Worm (Caenorhabditis elegans): ENCODE measurements around the gene Y41D4B.6.
A peak's percentile ranks its signal among the peaks of the same experiment; 100 is the strongest.

Gene Y41D4B.6

ce11 chrIV:1595802-1596201 lies 37.7 kb upstream of the Y41D4B.6 start, which contains the start of gene npp-8 (continued):
- TF ChIP-seq fkh-6 (tag; optimal IDR thresholded peaks at IDR 0.05) (peak; percentile 82), hlh-30 (tag; optimal IDR thresholded peaks at IDR 0.05; ENCODE audit: insufficient read depth) (peak; percentile 79), fkh-10 (GFP tag; optimal IDR thresholded peaks at IDR 0.05) (no peak), hlh-13 (GFP tag; optimal IDR thresholded peaks at IDR 0.05) (peak; percentile 55), pros-1 (tag; optimal IDR thresholded peaks at IDR 0.05) (no peak), C38D4.7 (GFP tag; optimal IDR thresholded peaks at IDR 0.05) (peak; percentile 69), ceh-22 (tag; optimal IDR thresholded peaks at IDR 0.05) (peak; percentile 50), ttx-3 (tag; optimal IDR thresholded peaks at IDR 0.05) (peak; percentile 81), eyg-1 (tag; optimal IDR thresholded peaks at IDR 0.05) (no peak), ref-2 (tag; optimal IDR thresholded peaks at IDR 0.05) (peak; percentile 93), ceh-34 (tag; optimal IDR thresholded peaks at IDR 0.05) (peak; percentile 89), pqm-1 (tag; optimal IDR thresholded peaks at IDR 0.05) (peak; percentile 4), ceh-19 (GFP tag; optimal IDR thresholded peaks at IDR 0.05) (peak; percentile 88), unc-55 (GFP tag; optimal IDR thresholded peaks at IDR 0.05) (no peak), T23F11.4 (GFP tag; optimal IDR thresholded peaks at IDR 0.05) (peak; percentile 47), pha-4 (tag; optimal IDR thresholded peaks at IDR 0.05) (no peak), K09A11.1 (tag; optimal IDR thresholded peaks at IDR 0.05; ENCODE audit: insufficient read depth) (peak; percentile 66), che-1 (tag; optimal IDR thresholded peaks at IDR 0.05) (peak; percentile 74), pag-3 (tag; optimal IDR thresholded peaks at IDR 0.05; ENCODE audit: borderline replicate concordance) (no peak), ceh-31 (tag; optimal IDR thresholded peaks at IDR 0.05) (peak; percentile 95), hlh-6 (tag; optimal IDR thresholded peaks at IDR 0.05) (peak; percentile 87), pha-2 (tag; optimal IDR thresholded peaks at IDR 0.05) (peak; percentile 88), odd-2 (tag; optimal IDR thresholded peaks at IDR 0.05) (no peak), nfya-1 (tag; optimal IDR thresholded peaks at IDR 0.05) (peak; percentile 89), K02D7.2 (tag; optimal IDR thresholded peaks at IDR 0.05) (peak; percentile 79), elt-4 (tag; optimal IDR thresholded peaks at IDR 0.05) (no peak), sox-2 (GFP tag; IDR thresholded peaks at IDR 0.05) (no peak), hlh-15 (tag; optimal IDR thresholded peaks at IDR 0.05) (peak; percentile 56)

ce11 chrIV:1597018-1597417 lies 36.5 kb upstream of the Y41D4B.6 start, which contains the start of gene ced-2:
TSS of gene ced-2 (plus strand) at chrIV:1597318.
- TF ChIP-seq ceh-24 (tag; optimal IDR thresholded peaks at IDR 0.05) (no peak), eyg-1 (tag; optimal IDR thresholded peaks at IDR 0.05) (no peak), ttx-3 (tag; optimal IDR thresholded peaks at IDR 0.05) (no peak), fax-1 (tag; optimal IDR thresholded peaks at IDR 0.05) (no peak), nfya-1 (tag; optimal IDR thresholded peaks at IDR 0.05) (no peak), C08G9.2 (tag; optimal IDR thresholded peaks at IDR 0.05) (no peak), mec-3 (tag; optimal IDR thresholded peaks at IDR 0.05; ENCODE audit: borderline replicate concordance) (no peak), ceh-34 (tag; optimal IDR thresholded peaks at IDR 0.05) (no peak), nhr-232 (tag; optimal IDR thresholded peaks at IDR 0.05) (no peak), K02D7.2 (tag; optimal IDR thresholded peaks at IDR 0.05) (no peak), fkh-6 (tag; optimal IDR thresholded peaks at IDR 0.05) (no peak)

- TF ChIP-seq tbx-2 (tag; optimal IDR thresholded peaks at IDR 0.05) (no peak), K02D7.2 (tag; optimal IDR thresholded peaks at IDR 0.05) (no peak), pha-4 (tag; optimal IDR thresholded peaks at IDR 0.05) (no peak), lim-6 (tag; optimal IDR thresholded peaks at IDR 0.05) (no peak), elt-2 (tag; optimal IDR thresholded peaks at IDR 0.05) (no peak), elt-4 (tag; optimal IDR thresholded peaks at IDR 0.05) (no peak), ets-4 (tag; optimal IDR thresholded peaks at IDR 0.05) (no peak), F13H6.1 (tag; optimal IDR thresholded peaks at IDR 0.05) (no peak), ceh-14 (tag; optimal IDR thresholded peaks at IDR 0.05) (no peak), ceh-31 (tag; optimal IDR thresholded peaks at IDR 0.05) (no peak), lin-11 (tag; optimal IDR thresholded peaks at IDR 0.05) (no peak), rnt-1 (tag; optimal IDR thresholded peaks at IDR 0.05) (no peak), pat-9 (tag; optimal IDR thresholded peaks at IDR 0.05) (no peak), sdc-2 (tag; optimal IDR thresholded peaks at IDR 0.05) (no peak), pros-1 (tag; optimal IDR thresholded peaks at IDR 0.05) (no peak), unc-3 (GFP tag; conservative IDR thresholded peaks at IDR 0.05) (no peak), unc-3 (tag; optimal IDR thresholded peaks at IDR 0.05) (no peak), nhr-232 (tag; optimal IDR thresholded peaks at IDR 0.05) (no peak), pqm-1 (tag; optimal IDR thresholded peaks at IDR 0.05) (no peak), sox-2 (GFP tag; IDR thresholded peaks at IDR 0.05) (no peak)
Observed at ce11 chrIV:1600784-1601183, 32.8 kb upstream of the Y41D4B.6 start.

Measured in whole organism, late embryonic.